Fruit fly (Drosophila melanogaster) whole organism, embryonic: ENCODE results near the gene dmrt93B.

Experiments
- C15 ChIP-seq: fragments of 200-800 bp; sonication (Bioruptor generic); IDR thresholded peaks from 3 replicates; pipeline ENCODE4 v1.3.6; 2022; ENCODE audit warnings: missing biosample characterization, missing genetic modification characterization
- CG10654 ChIP-seq: fragments of 200-800 bp; sonication (Bioruptor generic); optimal IDR thresholded peaks from 2 replicates; lab custom pipeline; 2016; ENCODE audit warnings: missing biosample characterization, missing genetic modification characterization
- CG11456 ChIP-seq: fragments of 200-800 bp; sonication (Bioruptor generic); IDR thresholded peaks from 3 replicates; pipeline ENCODE4 v1.3.6; 2022; ENCODE audit warnings: missing biosample characterization, missing genetic modification characterization
- CG12155 ChIP-seq: fragments of 200-800 bp; sonication (Bioruptor generic); optimal IDR thresholded peaks from 3 replicates; lab custom pipeline; 2016; ENCODE audit warnings: missing biosample characterization, missing genetic modification characterization
- CG12299 ChIP-seq: fragments of 200-800 bp; sonication (Bioruptor generic); optimal IDR thresholded peaks from 2 replicates; lab custom pipeline; 2018; ENCODE audit warnings: missing biosample characterization, mild to moderate bottlenecking, missing genetic modification characterization
- CG14050 ChIP-seq: fragments of 200-800 bp; sonication (Bioruptor generic); IDR thresholded peaks from 3 replicates; pipeline ENCODE4 v1.3.6; 2022; ENCODE audit warnings: missing biosample characterization, missing genetic modification characterization
- CG14860 ChIP-seq: fragments of 200-800 bp; sonication (Bioruptor generic); IDR thresholded peaks from 3 replicates; pipeline ENCODE4 v1.3.6; 2022; ENCODE audit warnings: missing biosample characterization, missing genetic modification characterization; ENCODE audit not compliant: partially characterized antibody
- CG15514 ChIP-seq: fragments of 200-800 bp; sonication (Bioruptor generic); optimal IDR thresholded peaks from 3 replicates; lab custom pipeline; 2017; ENCODE audit warnings: missing biosample characterization, missing genetic modification characterization, mild to moderate bottlenecking, moderate library complexity, missing genetic modification reagents
- CG16815 ChIP-seq: fragments of 200-800 bp; sonication (Bioruptor generic); optimal IDR thresholded peaks from 3 replicates; lab custom pipeline; 2017; ENCODE audit warnings: missing biosample characterization, mild to moderate bottlenecking, missing genetic modification characterization
- CG17612 ChIP-seq: fragments of 200-800 bp; sonication (Bioruptor generic); IDR thresholded peaks from 2 replicates; pipeline ENCODE4 v1.3.6; 2022; ENCODE audit warnings: missing biosample characterization, missing genetic modification characterization
- CG17912 ChIP-seq: fragments of 200-800 bp; sonication (Bioruptor generic); optimal IDR thresholded peaks from 2 replicates; lab custom pipeline; 2018; ENCODE audit warnings: missing biosample characterization, mild to moderate bottlenecking, missing genetic modification characterization
- CG18011 ChIP-seq: fragments of 200-800 bp; sonication (Bioruptor generic); optimal IDR thresholded peaks from 2 replicates; lab custom pipeline; 2017; ENCODE audit warnings: missing biosample characterization, missing genetic modification characterization, mild to moderate bottlenecking, moderate library complexity, missing genotype
- CG2116 ChIP-seq: fragments of 200-800 bp; sonication (Bioruptor generic); optimal IDR thresholded peaks from 3 replicates; lab custom pipeline; 2018; ENCODE audit warnings: missing biosample characterization, mild to moderate bottlenecking, missing genetic modification characterization
- CG34224 ChIP-seq: fragments of 200-800 bp; sonication (Bioruptor generic); IDR thresholded peaks from 3 replicates; pipeline ENCODE4 v1.3.6; 2022; ENCODE audit warnings: missing biosample characterization, missing genetic modification characterization; ENCODE audit not compliant: partially characterized antibody
- CG4282 ChIP-seq: fragments of 200-800 bp; sonication (Bioruptor generic); optimal IDR thresholded peaks from 2 replicates; lab custom pipeline; 2016; ENCODE audit warnings: missing biosample characterization, missing genetic modification characterization
- CG6175 ChIP-seq: fragments of 200-800 bp; sonication (Bioruptor generic); IDR thresholded peaks from 3 replicates; pipeline ENCODE4 v1.3.6; 2022; ENCODE audit warnings: missing biosample characterization, missing genetic modification characterization
- CG6254 ChIP-seq: fragments of 200-800 bp; sonication (Bioruptor generic); optimal IDR thresholded peaks from 3 replicates; lab custom pipeline; 2017; ENCODE audit warnings: mild to moderate bottlenecking, missing biosample characterization, missing genetic modification reagents, missing genetic modification characterization
- CG7745 ChIP-seq: fragments of 200-800 bp; sonication (Bioruptor generic); optimal IDR thresholded peaks from 2 replicates; lab custom pipeline; 2018; ENCODE audit warnings: missing biosample characterization, mild to moderate bottlenecking, missing genetic modification characterization, moderate library complexity
- CG7963 ChIP-seq: fragments of 200-800 bp; sonication (Bioruptor generic); IDR thresholded peaks from 3 replicates; pipeline ENCODE4 v1.3.6; 2022; ENCODE audit warnings: missing biosample characterization, missing genetic modification characterization; ENCODE audit not compliant: partially characterized antibody
- CG8924 ChIP-seq: fragments of 200-800 bp; optimal IDR thresholded peaks from 3 replicates; lab custom pipeline; 2019; ENCODE audit warnings: missing biosample characterization, mild to moderate bottlenecking, missing genetic modification characterization, moderate library complexity
- Dip3 ChIP-seq: fragments of 200-800 bp; sonication (Bioruptor generic); optimal IDR thresholded peaks from 3 replicates; lab custom pipeline; 2016; ENCODE audit warnings: missing biosample characterization, missing genetic modification characterization
- Fer1 ChIP-seq: fragments of 200-800 bp; sonication (Bioruptor generic); optimal IDR thresholded peaks from 2 replicates; lab custom pipeline; 2017; ENCODE audit warnings: missing biosample characterization, mild to moderate bottlenecking, missing genetic modification characterization
- Gsc ChIP-seq: fragments of 200-800 bp; sonication (Bioruptor generic); IDR thresholded peaks from 2 replicates; pipeline ENCODE4 v1.3.6; 2022; ENCODE audit warnings: missing biosample characterization, missing genetic modification characterization
- H2.0 ChIP-seq: fragments of 200-800 bp; sonication (Bioruptor generic); IDR thresholded peaks from 2 replicates; pipeline ENCODE4 v1.3.6; 2022; ENCODE audit warnings: missing biosample characterization, missing genetic modification characterization
- HLHmδ ChIP-seq: fragments of 200-800 bp; sonication (Bioruptor generic); optimal IDR thresholded peaks from 2 replicates; lab custom pipeline; 2018; ENCODE audit warnings: missing biosample characterization, mild to moderate bottlenecking, missing genetic modification characterization, moderate library complexity
- HmgZ ChIP-seq: fragments of 200-800 bp; sonication (Bioruptor generic); optimal IDR thresholded peaks from 2 replicates; lab custom pipeline; 2018; ENCODE audit warnings: missing biosample characterization, mild to moderate bottlenecking, missing genetic modification characterization
- Hmx ChIP-seq: fragments of 200-800 bp; sonication (Bioruptor generic); optimal IDR thresholded peaks from 2 replicates; lab custom pipeline; 2016; ENCODE audit warnings: missing biosample characterization, missing genetic modification characterization
- Max ChIP-seq: fragments of 200-800 bp; sonication (Bioruptor generic); optimal IDR thresholded peaks from 2 replicates; lab custom pipeline; 2016; ENCODE audit warnings: missing biosample characterization, mild to moderate bottlenecking, missing genetic modification characterization
- Myb ChIP-seq: fragments of 200-800 bp; sonication (Bioruptor generic); optimal IDR thresholded peaks from 2 replicates; lab custom pipeline; 2016; ENCODE audit warnings: missing biosample characterization, missing genetic modification characterization
- Poxn ChIP-seq: fragments of 200-800 bp; sonication (Bioruptor generic); IDR thresholded peaks from 2 replicates; pipeline ENCODE4 v1.3.6; 2022; ENCODE audit warnings: missing biosample characterization, missing genetic modification characterization
- Rfx ChIP-seq: fragments of 200-800 bp; sonication (Bioruptor generic); IDR thresholded peaks from 2 replicates; pipeline ENCODE4 v1.3.6; 2022; ENCODE audit warnings: missing biosample characterization, missing genetic modification characterization
- Sry-δ ChIP-seq: fragments of 200-800 bp; sonication (Bioruptor generic); optimal IDR thresholded peaks from 2 replicates; lab custom pipeline; 2016; ENCODE audit warnings: missing biosample characterization, missing genetic modification characterization
- Stat92E ChIP-seq, 3 experiments: fragments of >200 bp in 2 of 3; fragments of 200-800 bp in 1 of 3; sonication (Bioruptor generic) in 1 of 3; optimal IDR thresholded peaks; 2 replicates each; lab custom pipeline; 2017 to 2019; ENCODE audit warnings: missing biosample characterization in 3 of 3, missing genetic modification characterization in 3 of 3, mild to moderate bottlenecking in 1 of 3, moderate library complexity in 1 of 3
- Tbp ChIP-seq: fragments of >200 bp; optimal IDR thresholded peaks from 2 replicates; lab custom pipeline; 2018; ENCODE audit warnings: missing biosample characterization, missing genetic modification characterization
- Trl ChIP-seq, 3 experiments: fragments of >200 bp in 2 of 3; fragments of 200-800 bp in 1 of 3; sonication (Bioruptor generic) in 1 of 3; optimal IDR thresholded peaks; 2 replicates in 1 of 3; 3 replicates in 2 of 3; lab custom pipeline; 2016 to 2017; ENCODE audit warnings: missing biosample characterization in 1 of 3, missing genetic modification characterization in 1 of 3
- dm ChIP-seq: fragments of 200-800 bp; sonication (Bioruptor generic); optimal IDR thresholded peaks from 3 replicates; lab custom pipeline; 2016; ENCODE audit warnings: missing biosample characterization, missing genetic modification characterization
- dmrt99B ChIP-seq: fragments of 200-800 bp; sonication (Bioruptor generic); optimal IDR thresholded peaks from 2 replicates; lab custom pipeline; 2018; ENCODE audit warnings: missing biosample characterization, mild to moderate bottlenecking, missing genetic modification characterization, moderate library complexity
- fru ChIP-seq: fragments of >200 bp; optimal IDR thresholded peaks from 2 replicates; lab custom pipeline; 2017
- gfzf ChIP-seq: fragments of 200-800 bp; sonication (Bioruptor generic); optimal IDR thresholded peaks from 2 replicates; lab custom pipeline; 2016; ENCODE audit warnings: missing biosample characterization, mild to moderate bottlenecking, missing genetic modification characterization, moderate library complexity
- kay ChIP-seq: fragments of 200-800 bp; sonication (Bioruptor generic); optimal IDR thresholded peaks from 2 replicates; lab custom pipeline; 2016; ENCODE audit warnings: missing biosample characterization, missing genetic modification characterization
- mirr ChIP-seq: fragments of 200-800 bp; sonication (Bioruptor generic); optimal IDR thresholded peaks from 3 replicates; lab custom pipeline; 2018; ENCODE audit warnings: missing biosample characterization, mild to moderate bottlenecking, missing genetic modification characterization
- mld ChIP-seq: fragments of 200-800 bp; sonication (Bioruptor generic); IDR thresholded peaks from 3 replicates; pipeline ENCODE4 v1.3.6; 2022; ENCODE audit warnings: missing biosample characterization, missing genetic modification characterization; ENCODE audit not compliant: partially characterized antibody
- nmo ChIP-seq: fragments of 200-800 bp; sonication (Bioruptor generic); optimal IDR thresholded peaks from 2 replicates; lab custom pipeline; 2018; ENCODE audit warnings: missing biosample characterization, mild to moderate bottlenecking, missing genetic modification characterization, moderate library complexity
- pfk ChIP-seq: fragments of 200-800 bp; sonication (Bioruptor generic); optimal IDR thresholded peaks from 2 replicates; lab custom pipeline; 2018; ENCODE audit warnings: missing biosample characterization, mild to moderate bottlenecking, missing genetic modification characterization, moderate library complexity
- pita ChIP-seq: fragments of 200-800 bp; sonication (Bioruptor generic); optimal IDR thresholded peaks from 2 replicates; lab custom pipeline; 2017; ENCODE audit warnings: missing biosample characterization, mild to moderate bottlenecking, missing genetic modification characterization
- pros ChIP-seq: fragments of 200-800 bp; sonication (Bioruptor generic); optimal IDR thresholded peaks from 3 replicates; lab custom pipeline; 2019; ENCODE audit warnings: missing biosample characterization, mild to moderate bottlenecking, missing genetic modification characterization, moderate library complexity
- sisA ChIP-seq: fragments of 200-800 bp; sonication (Bioruptor generic); IDR thresholded peaks from 2 replicates; pipeline ENCODE4 v1.3.6; 2022; ENCODE audit warnings: missing biosample characterization, missing genetic modification characterization
- trem ChIP-seq: fragments of 200-800 bp; optimal IDR thresholded peaks from 3 replicates; lab custom pipeline; 2019; ENCODE audit warnings: missing biosample characterization, mild to moderate bottlenecking, missing genetic modification characterization, moderate library complexity

dmrt93B gene

dm6 chr3R:21060430-21061245 is 13.2 kb upstream of the dmrt93B start, which contains the start of gene Mvl (continued):
- peak; percentile 81 for TF ChIP-seq HmgZ (tag; lab: Kevin White, UChicago)
- peak; percentile 57 for TF ChIP-seq CG15514 (GFP tag; lab: Kevin White, UChicago)
- no peak for TF ChIP-seq sisA (GFP tag; lab: Robert Waterston, UW)
- TF ChIP-seq CG18011 (GFP tag; lab: Kevin White, UChicago) = peak; percentile 3
- TF ChIP-seq CG16815 (GFP tag; lab: Kevin White, UChicago) = no peak
- TF ChIP-seq kay (GFP tag; lab: Kevin White, UChicago) = peak; percentile 47
- no peak for TF ChIP-seq Hmx (GFP tag; lab: Kevin White, UChicago)
- peak; percentile 19 for TF ChIP-seq CG6254
- TF ChIP-seq CG17912 (GFP tag; lab: Kevin White, UChicago) = peak; percentile 23
- no peak for TF ChIP-seq C15 (GFP tag; lab: Robert Waterston, UW)
- TF ChIP-seq CG2116 = peak; percentile 44
- peak; percentile 38 for TF ChIP-seq Sry-δ (GFP tag; lab: Kevin White, UChicago)
- TF ChIP-seq CG8924 (tag; lab: Kevin White, UChicago) = peak; percentile 22
- no peak for TF ChIP-seq CG7963 (GFP tag; lab: Robert Waterston, UW)
- TF ChIP-seq pros (GFP tag; lab: Kevin White, UChicago) = peak; percentile 79
- no peak for TF ChIP-seq Tbp (GFP tag; lab: Kevin White, UChicago)
- TF ChIP-seq H2.0 = no peak
- TF ChIP-seq dm (GFP tag; lab: Kevin White, UChicago) = peak; percentile 46
- TF ChIP-seq CG12299 (tag; lab: Kevin White, UChicago) = no peak
- no peak for TF ChIP-seq CG11456 (GFP tag; lab: Robert Waterston, UW)
- no peak for TF ChIP-seq pita (GFP tag; lab: Kevin White, UChicago)
- TF ChIP-seq CG34224 (GFP tag; lab: Robert Waterston, UW) = peak; percentile 24; the same call in 1 of the 3 replicates
- TF ChIP-seq Max = no peak
- no peak for TF ChIP-seq mld (GFP tag; lab: Robert Waterston, UW)
- TF ChIP-seq CG7745 = peak; percentile 5
- TF ChIP-seq CG14050 (GFP tag; lab: Robert Waterston, UW) = no peak
- peak; percentile 68 to 77 for TF ChIP-seq Trl (optimal IDR thresholded peaks at IDR 0.05; lab: Kevin White, UChicago)
- peak; percentile 25 for TF ChIP-seq Trl (GFP tag; optimal IDR thresholded peaks at IDR 0.05; lab: Kevin White, UChicago)
- no peak for TF ChIP-seq fru (lab: Kevin White, UChicago)
- TF ChIP-seq trem (tag; lab: Kevin White, UChicago) = peak; percentile 56
- TF ChIP-seq Poxn (GFP tag; lab: Robert Waterston, UW) = no peak
- TF ChIP-seq Myb (GFP tag; lab: Kevin White, UChicago) = peak; percentile 88
- peak; percentile 89 for TF ChIP-seq CG6175 (GFP tag; lab: Robert Waterston, UW)
- TF ChIP-seq Gsc (GFP tag; lab: Robert Waterston, UW) = no peak
- peak; percentile 30 for TF ChIP-seq mirr
- no peak for TF ChIP-seq CG4282 (GFP tag; lab: Kevin White, UChicago)
- no peak for TF ChIP-seq Dip3 (GFP tag; lab: Kevin White, UChicago)
- TF ChIP-seq CG12155 (GFP tag; lab: Kevin White, UChicago) = no peak
- peak; percentile 29 for TF ChIP-seq Fer1
- TF ChIP-seq CG17612 (GFP tag; lab: Robert Waterston, UW) = no peak
- TF ChIP-seq nmo (GFP tag; lab: Kevin White, UChicago) = peak; percentile 39
- no peak for TF ChIP-seq CG10654
- peak; percentile 43 for TF ChIP-seq gfzf (GFP tag; lab: Kevin White, UChicago)
- TF ChIP-seq CG14860 (GFP tag; lab: Robert Waterston, UW) = 0 out of 3 replicates have a peak, but pooled peaks have one; percentile 25
- no peak for TF ChIP-seq dmrt99B (tag; lab: Kevin White, UChicago)
- peak; percentile 30 for TF ChIP-seq pfk (GFP tag; lab: Kevin White, UChicago)
- peak in 1 of 3 experiments; percentile 14 for TF ChIP-seq Stat92E (GFP tag; optimal IDR thresholded peaks at IDR 0.05; lab: Kevin White, UChicago)
- peak; percentile 43 for TF ChIP-seq HLHmδ (GFP tag; lab: Kevin White, UChicago)
- peak; percentile 18; the same call in 1 of the 2 replicates for TF ChIP-seq Rfx (GFP tag; lab: Robert Waterston, UW)
